Worm (Caenorhabditis elegans): ENCODE data around the gene twk-32.

The twk-32 gene

ce11 chrV:13787225-13787898, 9.1 kb upstream of the twk-32 start, which contains the start of the genes F53C11.4 and F53C11.5:
TSS of gene F53C11.4 (minus strand) at chrV:13787352.
TSS of gene F53C11.5 (plus strand) at chrV:13787549.
- TF ChIP-seq mdl-1 (tag; optimal IDR thresholded peaks at IDR 0.05) (no peak), dve-1 (tag; optimal IDR thresholded peaks at IDR 0.05; ENCODE audit: insufficient read depth) (peak; percentile 87), dmd-6 (GFP tag; IDR thresholded peaks at IDR 0.05) (peak; percentile 69), spr-1 (tag; optimal IDR thresholded peaks at IDR 0.05) (no peak), ama-1 (optimal IDR thresholded peaks at IDR 0.05) (peak; percentile 51), Y48G9A.11 (GFP tag; IDR thresholded peaks at IDR 0.05) (no peak), saeg-2 (GFP tag; IDR thresholded peaks at IDR 0.05) (no peak), hlh-11 (tag; optimal IDR thresholded peaks at IDR 0.05) (peak; percentile 77), nhr-10 (tag; optimal IDR thresholded peaks at IDR 0.05) (no peak), T20F7.1 (GFP tag; optimal IDR thresholded peaks at IDR 0.05) (peak; percentile 19), ceh-62 (tag; optimal IDR thresholded peaks at IDR 0.05) (no peak), unc-130 (GFP tag; optimal IDR thresholded peaks at IDR 0.05) (peak; percentile 3), nhr-28 (tag; optimal IDR thresholded peaks at IDR 0.05) (peak; percentile 74), ctbp-1 (GFP tag; IDR thresholded peaks at IDR 0.05) (no peak), fkh-10 (GFP tag; optimal IDR thresholded peaks at IDR 0.05) (no peak), skn-1 (tag; optimal IDR thresholded peaks at IDR 0.05) (no peak), nhr-48 (tag; optimal IDR thresholded peaks at IDR 0.05) (peak; percentile 67), pha-4 (GFP tag; IDR thresholded peaks at IDR 0.05) (no peak), pha-4 (tag; optimal IDR thresholded peaks at IDR 0.05) (no peak), lin-38 (GFP tag; IDR thresholded peaks at IDR 0.05) (0 out of 2 replicates have a peak, but pooled peaks have one; percentile 31), hlh-30 (tag; optimal IDR thresholded peaks at IDR 0.05; ENCODE audit: insufficient read depth) (peak; percentile 16), unc-62 (GFP tag; optimal IDR thresholded peaks at IDR 0.05 in 1 of 2) (peak in 1 of 2 experiments; percentile 71), unc-62 (tag; optimal IDR thresholded peaks at IDR 0.05) (no peak), hif-1 (tag; optimal IDR thresholded peaks at IDR 0.05) (peak in 1 of 2 experiments; percentile 79), lsy-2 (tag; optimal IDR thresholded peaks at IDR 0.05) (peak in 1 of 2 experiments; percentile 86), dmd-8 (GFP tag; IDR thresholded peaks at IDR 0.05) (no peak), ztf-7 (tag; optimal IDR thresholded peaks at IDR 0.05) (no peak), ZK337.2 (GFP tag; IDR thresholded peaks at IDR 0.05) (no peak), daf-16 (GFP tag; optimal IDR thresholded peaks at IDR 0.05) (no peak), daf-16 (tag; optimal IDR thresholded peaks at IDR 0.05) (peak; percentile 85), hmg-1.1 (GFP tag; IDR thresholded peaks at IDR 0.05) (0 out of 2 replicates have a peak, but pooled peaks have one; percentile 12), lin-39 (tag; optimal IDR thresholded peaks at IDR 0.05) (no peak), rbr-2 (tag; optimal IDR thresholded peaks at IDR 0.05) (peak; percentile 9), zip-11 (GFP tag; IDR thresholded peaks at IDR 0.05) (no peak), daf-19 (GFP tag; conservative IDR thresholded peaks at IDR 0.05) (no peak), D1046.2 (GFP tag; IDR thresholded peaks at IDR 0.05) (no peak), spr-3 (GFP tag; optimal IDR thresholded peaks at IDR 0.05) (no peak), mes-2 (tag; optimal IDR thresholded peaks at IDR 0.05; ENCODE audit: poor library complexity, severe bottlenecking) (peak; percentile 57), tra-1 (GFP tag; IDR thresholded peaks at IDR 0.05) (0 out of 2 replicates have a peak, but pooled peaks have one; percentile 24), mep-1 (tag; optimal IDR thresholded peaks at IDR 0.05) (peak; percentile 11), nhr-6 (tag; optimal IDR thresholded peaks at IDR 0.05) (peak; percentile 78), snpc-1.2 (GFP tag; IDR thresholded peaks at IDR 0.05) (no peak), set-16 (GFP tag; IDR thresholded peaks at IDR 0.05) (no peak), daf-12 (tag; optimal IDR thresholded peaks at IDR 0.05) (no peak)
